Worm (Caenorhabditis elegans): ENCODE results near the gene mip-1.

The mip-1 gene

ce11 chrIII:4842173-4842572 lies 49.3 kb downstream of the mip-1 start, which contains the start of gene clec-156:
TSS of gene clec-156 (minus strand) at chrIII:4842273.
- no peak for TF ChIP-seq tbx-2 (tag; optimal IDR thresholded peaks at IDR 0.05)
- no peak for TF ChIP-seq F13H6.1 (tag; optimal IDR thresholded peaks at IDR 0.05)
- no peak for TF ChIP-seq hlh-13 (GFP tag; optimal IDR thresholded peaks at IDR 0.05)
- TF ChIP-seq nhr-232 (tag; optimal IDR thresholded peaks at IDR 0.05): no peak
- no peak for TF ChIP-seq C38D4.7 (GFP tag; optimal IDR thresholded peaks at IDR 0.05)
- no peak for TF ChIP-seq K09A11.1 (tag; optimal IDR thresholded peaks at IDR 0.05; ENCODE audit: insufficient read depth)
- no peak for TF ChIP-seq unc-86 (tag; optimal IDR thresholded peaks at IDR 0.05)
- TF ChIP-seq C08G9.2 (tag; optimal IDR thresholded peaks at IDR 0.05): no peak
- TF ChIP-seq fkh-6 (tag; optimal IDR thresholded peaks at IDR 0.05): no peak
- no peak for TF ChIP-seq pax-1 (tag; optimal IDR thresholded peaks at IDR 0.05)
- TF ChIP-seq ttx-3 (tag; optimal IDR thresholded peaks at IDR 0.05): no peak
- TF ChIP-seq ceh-48 (tag; optimal IDR thresholded peaks at IDR 0.05): no peak
- no peak for TF ChIP-seq ceh-22 (tag; optimal IDR thresholded peaks at IDR 0.05)
- TF ChIP-seq madf-2 (tag; optimal IDR thresholded peaks at IDR 0.05): no peak
- TF ChIP-seq pha-4 (tag; optimal IDR thresholded peaks at IDR 0.05): no peak

ce11 chrIII:4844327-4844726 lies 51.4 kb downstream of the mip-1 start, which contains the start of the genes clec-157 and fkh-5:
TSS of gene clec-157 (minus strand) at chrIII:4844427.
TSS of gene fkh-5 (plus strand) at chrIII:4844662.
- no peak for TF ChIP-seq eyg-1 (tag; optimal IDR thresholded peaks at IDR 0.05)
- TF ChIP-seq fkh-6 (tag; optimal IDR thresholded peaks at IDR 0.05): no peak
- TF ChIP-seq zip-5 (tag; optimal IDR thresholded peaks at IDR 0.05): no peak
- TF ChIP-seq sox-4 (tag; optimal IDR thresholded peaks at IDR 0.05): no peak
- TF ChIP-seq ceh-22 (tag; optimal IDR thresholded peaks at IDR 0.05): no peak
- TF ChIP-seq ceh-6 (GFP tag; optimal IDR thresholded peaks at IDR 0.05): no peak
- TF ChIP-seq ref-2 (tag; optimal IDR thresholded peaks at IDR 0.05): no peak
- no peak for TF ChIP-seq ceh-48 (tag; optimal IDR thresholded peaks at IDR 0.05)

Data from whole organism, late embryonic.